Worm (Caenorhabditis elegans): Measurements from ENCODE around the gene swt-7.

- TF ChIP-seq ceh-88 (GFP tag; IDR thresholded peaks at IDR 0.05) = peak; percentile 93
- TF ChIP-seq aly-2 (tag; optimal IDR thresholded peaks at IDR 0.05) = peak; percentile 74
- TF ChIP-seq snpc-4 (tag; optimal IDR thresholded peaks at IDR 0.05) = peak; percentile 71
- TF ChIP-seq elt-3 (tag; optimal IDR thresholded peaks at IDR 0.05) = peak in 4 of 6 experiments; percentile 32 to 84 (median 57)
These were observed 18.8 kb upstream of the swt-7 start, which contains the start of the genes pqn-51 and K11D12.14 for ce11 chrV:5049333-5049942.

Data from whole organism, L1 larva.